Fruit fly (Drosophila melanogaster) whole organism, pupa: ENCODE measurements around the gene CG15742.

Experiments
- CG32121 ChIP-seq: fragments of 200-800 bp; sonication (Bioruptor generic); IDR thresholded peaks from 2 replicates; pipeline ENCODE4 v1.3.6; 2022; ENCODE audit warnings: missing biosample characterization, missing genetic modification characterization
- CG34367 ChIP-seq: fragments of 200-800 bp; sonication (Bioruptor generic); optimal IDR thresholded peaks from 2 replicates; lab custom pipeline; 2018; ENCODE audit warnings: missing biosample characterization, mild to moderate bottlenecking, missing genetic modification characterization
- EcR ChIP-seq: fragments of 200-800 bp; sonication (Bioruptor generic); optimal IDR thresholded peaks from 3 replicates; lab custom pipeline; 2019; ENCODE audit warnings: missing biosample characterization, missing genetic modification characterization, mild to moderate bottlenecking, moderate library complexity, missing genetic modification reagents
- Pif1B ChIP-seq: fragments of 200-800 bp; sonication (Bioruptor generic); optimal IDR thresholded peaks from 3 replicates; lab custom pipeline; 2016; ENCODE audit warnings: missing biosample characterization, missing genetic modification characterization
- Snoo ChIP-seq: fragments of 200-800 bp; sonication (Bioruptor generic); optimal IDR thresholded peaks from 3 replicates; lab custom pipeline; 2017; ENCODE audit warnings: missing biosample characterization, mild to moderate bottlenecking, missing genetic modification characterization, inconsistent platforms

DNA sequence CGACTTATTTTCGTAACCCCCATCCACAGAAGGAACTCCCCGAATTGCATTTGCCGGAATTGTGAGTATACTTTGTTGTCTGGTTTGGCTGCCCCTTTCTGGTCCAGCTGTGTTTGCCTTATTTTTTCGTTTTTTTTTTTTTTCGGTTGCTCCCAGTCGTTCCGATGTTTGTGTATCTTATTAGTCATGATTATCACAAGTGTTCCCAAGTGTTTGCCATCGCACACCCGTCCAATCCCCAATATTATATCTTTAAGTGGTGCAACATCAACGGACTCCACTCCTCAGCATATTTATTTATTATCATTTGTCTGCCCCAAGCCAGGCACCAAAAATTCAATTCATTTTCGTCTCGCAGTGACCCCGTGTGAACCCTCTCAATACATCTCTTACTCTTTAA lies 29.1 kb downstream of the CG15742 start:
- no peak for TF ChIP-seq CG34367 (tag; lab: Kevin White, UChicago)
- TF ChIP-seq EcR, result no peak
- no peak for TF ChIP-seq CG32121 (GFP tag; lab: Robert Waterston, UW)
- TF ChIP-seq Pif1B (GFP tag; lab: Kevin White, UChicago), result no peak
- TF ChIP-seq Snoo (tag; lab: Kevin White, UChicago), result no peak
